Fruit fly (Drosophila melanogaster) whole organism, embryonic: ENCODE data around the gene CG32984.

ENCODE experiments used
- CG10267 ChIP-seq: fragments of 200-800 bp; sonication (Bioruptor generic); optimal IDR thresholded peaks from 2 replicates; lab custom pipeline; 2018; ENCODE audit warnings: missing biosample characterization, mild to moderate bottlenecking, missing genetic modification characterization, moderate library complexity
- CG10274 ChIP-seq: fragments of 200-800 bp; sonication (Bioruptor generic); optimal IDR thresholded peaks from 3 replicates; lab custom pipeline; 2017; ENCODE audit warnings: missing biosample characterization, mild to moderate bottlenecking, missing genetic modification characterization
- CG11085 ChIP-seq: fragments of 200-800 bp; sonication (Bioruptor generic); IDR thresholded peaks from 2 replicates; pipeline ENCODE4 v1.3.6; 2022; ENCODE audit warnings: missing biosample characterization, missing genetic modification characterization
- CG11696 ChIP-seq: fragments of 200-800 bp; sonication (Bioruptor generic); IDR thresholded peaks from 2 replicates; pipeline ENCODE4 v1.3.6; 2022; ENCODE audit warnings: missing biosample characterization, missing genetic modification characterization
- CG11723 ChIP-seq: fragments of 200-800 bp; sonication (Bioruptor generic); optimal IDR thresholded peaks from 2 replicates; lab custom pipeline; 2017; ENCODE audit warnings: missing biosample characterization, mild to moderate bottlenecking, missing genetic modification characterization
- CG14965 ChIP-seq: fragments of 200-800 bp; sonication (Bioruptor generic); optimal IDR thresholded peaks from 2 replicates; lab custom pipeline; 2016; ENCODE audit warnings: missing biosample characterization, missing genetic modification characterization, borderline replicate concordance
- CG16813 ChIP-seq: fragments of 200-800 bp; sonication (Bioruptor generic); IDR thresholded peaks from 3 replicates; pipeline ENCODE4 v1.3.6; 2022; ENCODE audit warnings: missing biosample characterization, missing genetic modification characterization; ENCODE audit not compliant: partially characterized antibody
- CG17328 ChIP-seq: fragments of 200-800 bp; sonication (Bioruptor generic); IDR thresholded peaks from 2 replicates; pipeline ENCODE4 v1.3.6; 2022; ENCODE audit warnings: missing biosample characterization, missing genetic modification characterization
- CG17568 ChIP-seq: fragments of 200-800 bp; sonication (Bioruptor generic); optimal IDR thresholded peaks from 2 replicates; lab custom pipeline; 2018; ENCODE audit warnings: missing biosample characterization, mild to moderate bottlenecking, missing genetic modification characterization, moderate library complexity
- CG18262 ChIP-seq: fragments of 200-800 bp; optimal IDR thresholded peaks from 3 replicates; lab custom pipeline; 2019; ENCODE audit warnings: missing biosample characterization, mild to moderate bottlenecking, missing genetic modification characterization, moderate library complexity
- CG2120 ChIP-seq: fragments of 200-800 bp; sonication (Bioruptor generic); optimal IDR thresholded peaks from 3 replicates; lab custom pipeline; 2016; ENCODE audit warnings: missing biosample characterization, missing genetic modification characterization
- CG2712 ChIP-seq: fragments of 200-800 bp; optimal IDR thresholded peaks from 3 replicates; lab custom pipeline; 2019; ENCODE audit warnings: missing biosample characterization, mild to moderate bottlenecking, missing genetic modification characterization, moderate library complexity
- CG31441 ChIP-seq: fragments of 200-800 bp; sonication (Bioruptor generic); IDR thresholded peaks from 2 replicates; pipeline ENCODE4 v1.3.6; 2022; ENCODE audit warnings: missing biosample characterization, missing genetic modification characterization
- CG34422 ChIP-seq: fragments of 200-800 bp; sonication (Bioruptor generic); IDR thresholded peaks from 3 replicates; pipeline ENCODE4 v1.3.6; 2022; ENCODE audit warnings: missing biosample characterization, missing genetic modification characterization
- CG3847 ChIP-seq: fragments of 200-800 bp; sonication (Bioruptor generic); IDR thresholded peaks from 2 replicates; pipeline ENCODE4 v1.3.6; 2022; ENCODE audit warnings: missing biosample characterization, missing genetic modification characterization
- CG4282 ChIP-seq: fragments of 200-800 bp; sonication (Bioruptor generic); optimal IDR thresholded peaks from 2 replicates; lab custom pipeline; 2016; ENCODE audit warnings: missing biosample characterization, missing genetic modification characterization
- CG4328 ChIP-seq: fragments of 200-800 bp; sonication (Bioruptor generic); optimal IDR thresholded peaks from 3 replicates; lab custom pipeline; 2017; ENCODE audit warnings: missing biosample characterization, missing genetic modification reagents, missing genetic modification characterization
- CG9932 ChIP-seq: fragments of 200-800 bp; sonication (Bioruptor generic); IDR thresholded peaks from 2 replicates; pipeline ENCODE4 v1.3.6; 2022; ENCODE audit warnings: missing biosample characterization, missing genetic modification characterization
- Chrac-16 ChIP-seq: fragments of 200-800 bp; sonication (Bioruptor generic); optimal IDR thresholded peaks from 3 replicates; lab custom pipeline; 2016; ENCODE audit warnings: missing biosample characterization, missing genetic modification characterization
- Ets97D ChIP-seq: fragments of 200-800 bp; sonication (Bioruptor generic); optimal IDR thresholded peaks from 3 replicates; lab custom pipeline; 2016; ENCODE audit warnings: missing biosample characterization, missing genetic modification characterization
- Hmr ChIP-seq: fragments of 200-800 bp; sonication (Bioruptor generic); optimal IDR thresholded peaks from 3 replicates; lab custom pipeline; 2017; ENCODE audit warnings: mild to moderate bottlenecking, missing biosample characterization, missing genetic modification reagents, missing genetic modification characterization
- Hsf ChIP-seq: fragments of 200-800 bp; sonication (Bioruptor generic); optimal IDR thresholded peaks from 3 replicates; lab custom pipeline; 2016; ENCODE audit warnings: missing biosample characterization, missing genetic modification characterization
- MBD-R2 ChIP-seq: fragments of 200-800 bp; sonication (Bioruptor generic); IDR thresholded peaks from 2 replicates; pipeline ENCODE4 v1.3.6; 2022; ENCODE audit warnings: missing biosample characterization, missing genetic modification characterization
- MTF-1 ChIP-seq: fragments of 200-800 bp; sonication (Bioruptor generic); optimal IDR thresholded peaks from 2 replicates; lab custom pipeline; 2018; ENCODE audit warnings: missing biosample characterization, mild to moderate bottlenecking, missing genetic modification characterization, borderline replicate concordance
- Mes4 ChIP-seq: fragments of 200-800 bp; sonication (Bioruptor generic); optimal IDR thresholded peaks from 2 replicates; lab custom pipeline; 2016; ENCODE audit warnings: missing biosample characterization, missing genetic modification characterization
- Mrtf ChIP-seq: fragments of 200-800 bp; sonication (Bioruptor generic); IDR thresholded peaks from 3 replicates; pipeline ENCODE4 v1.3.6; 2022; ENCODE audit warnings: missing biosample characterization, missing genetic modification characterization
- Opbp ChIP-seq: fragments of 200-800 bp; sonication (Bioruptor generic); IDR thresholded peaks from 3 replicates; pipeline ENCODE4 v1.3.6; 2022; ENCODE audit warnings: missing biosample characterization, missing genetic modification characterization; ENCODE audit not compliant: partially characterized antibody
- Scr ChIP-seq: fragments of 200-800 bp; sonication (Bioruptor generic); IDR thresholded peaks from 2 replicates; pipeline ENCODE4 v1.3.6; 2022; ENCODE audit warnings: missing biosample characterization, missing genetic modification characterization; ENCODE audit not compliant: partially characterized antibody
- Six4 ChIP-seq: fragments of 200-800 bp; sonication (Bioruptor generic); optimal IDR thresholded peaks from 2 replicates; lab custom pipeline; 2016; ENCODE audit warnings: missing biosample characterization, missing genetic modification characterization
- al ChIP-seq: fragments of 200-800 bp; sonication (Bioruptor generic); IDR thresholded peaks from 2 replicates; pipeline ENCODE4 v1.3.6; 2022; ENCODE audit warnings: missing biosample characterization, missing genetic modification characterization
- bab2 ChIP-seq: fragments of 200-800 bp; sonication (Bioruptor generic); optimal IDR thresholded peaks from 2 replicates; lab custom pipeline; 2016; ENCODE audit warnings: missing biosample characterization, missing genetic modification characterization
- gro ChIP-seq: fragments of 200-800 bp; sonication (Bioruptor generic); optimal IDR thresholded peaks from 2 replicates; lab custom pipeline; 2016; ENCODE audit warnings: missing biosample characterization, missing genetic modification characterization
- hbn ChIP-seq: fragments of 200-800 bp; sonication (Bioruptor generic); IDR thresholded peaks from 2 replicates; pipeline ENCODE4 v1.3.6; 2022; ENCODE audit warnings: missing biosample characterization, missing genetic modification characterization; ENCODE audit not compliant: partially characterized antibody
- her ChIP-seq: fragments of 200-800 bp; sonication (Bioruptor generic); optimal IDR thresholded peaks from 2 replicates; lab custom pipeline; 2016; ENCODE audit warnings: missing biosample characterization, missing genetic modification characterization
- insv ChIP-seq, 2 experiments: fragments of 200-800 bp; sonication (Bioruptor generic); optimal IDR thresholded peaks; 3 replicates each; lab custom pipeline; 2016 to 2018; ENCODE audit warnings: missing biosample characterization in 2 of 2, missing genetic modification characterization in 2 of 2
- lab ChIP-seq: fragments of 200-800 bp; sonication (Bioruptor generic); optimal IDR thresholded peaks from 3 replicates; lab custom pipeline; 2017; ENCODE audit warnings: missing biosample characterization, missing genetic modification characterization, mild to moderate bottlenecking, moderate library complexity, missing genetic modification reagents
- lmd ChIP-seq: fragments of 200-800 bp; sonication (Bioruptor generic); IDR thresholded peaks from 2 replicates; pipeline ENCODE4 v1.3.6; 2022; ENCODE audit warnings: missing biosample characterization, missing genetic modification characterization
- nmo ChIP-seq: fragments of 200-800 bp; sonication (Bioruptor generic); optimal IDR thresholded peaks from 2 replicates; lab custom pipeline; 2018; ENCODE audit warnings: missing biosample characterization, mild to moderate bottlenecking, missing genetic modification characterization, moderate library complexity
- otp ChIP-seq: fragments of 200-800 bp; sonication (Bioruptor generic); IDR thresholded peaks from 3 replicates; pipeline ENCODE4, ENCODE4 v1.3.6; 2022; ENCODE audit warnings: missing biosample characterization, missing genetic modification characterization
- phol ChIP-seq: fragments of 200-800 bp; sonication (Bioruptor generic); optimal IDR thresholded peaks from 3 replicates; lab custom pipeline; 2018; ENCODE audit warnings: missing biosample characterization, mild to moderate bottlenecking, missing genetic modification characterization, moderate library complexity
- pum ChIP-seq: fragments of 200-800 bp; sonication (Bioruptor generic); optimal IDR thresholded peaks from 2 replicates; lab custom pipeline; 2016; ENCODE audit warnings: missing biosample characterization, missing genetic modification characterization
- sna ChIP-seq: fragments of 200-800 bp; sonication (Bioruptor generic); IDR thresholded peaks from 2 replicates; pipeline ENCODE4 v1.3.6; 2022; ENCODE audit warnings: missing biosample characterization, missing genetic modification characterization; ENCODE audit not compliant: partially characterized antibody
- stc ChIP-seq: fragments of 200-800 bp; sonication (Bioruptor generic); IDR thresholded peaks from 2 replicates; pipeline ENCODE4 v1.3.6; 2022; ENCODE audit warnings: missing biosample characterization, missing genetic modification characterization
- tll ChIP-seq, 2 experiments: fragments of 200-800 bp in 1 of 2; fragments of >200 bp in 1 of 2; sonication (Bioruptor generic) in 1 of 2; optimal IDR thresholded peaks; 2 replicates each; lab custom pipeline; 2017 to 2019; ENCODE audit warnings: missing biosample characterization in 2 of 2, missing genetic modification characterization in 2 of 2, mild to moderate bottlenecking in 1 of 2, moderate library complexity in 1 of 2
- tna ChIP-seq: fragments of 200-800 bp; sonication (Bioruptor generic); IDR thresholded peaks from 2 replicates; pipeline ENCODE4 v1.3.6; 2022; ENCODE audit warnings: missing biosample characterization, missing genetic modification characterization; ENCODE audit not compliant: partially characterized antibody
- zfh1 ChIP-seq: fragments of 200-800 bp; sonication (Bioruptor generic); IDR thresholded peaks from 3 replicates; pipeline ENCODE4 v1.3.6; 2022; ENCODE audit warnings: missing biosample characterization, missing genetic modification characterization
- zfh2 ChIP-seq: fragments of 200-800 bp; sonication (Bioruptor generic); optimal IDR thresholded peaks from 2 replicates; lab custom pipeline; 2016; ENCODE audit warnings: missing biosample characterization, missing genetic modification characterization

CG32984 gene

DNA sequence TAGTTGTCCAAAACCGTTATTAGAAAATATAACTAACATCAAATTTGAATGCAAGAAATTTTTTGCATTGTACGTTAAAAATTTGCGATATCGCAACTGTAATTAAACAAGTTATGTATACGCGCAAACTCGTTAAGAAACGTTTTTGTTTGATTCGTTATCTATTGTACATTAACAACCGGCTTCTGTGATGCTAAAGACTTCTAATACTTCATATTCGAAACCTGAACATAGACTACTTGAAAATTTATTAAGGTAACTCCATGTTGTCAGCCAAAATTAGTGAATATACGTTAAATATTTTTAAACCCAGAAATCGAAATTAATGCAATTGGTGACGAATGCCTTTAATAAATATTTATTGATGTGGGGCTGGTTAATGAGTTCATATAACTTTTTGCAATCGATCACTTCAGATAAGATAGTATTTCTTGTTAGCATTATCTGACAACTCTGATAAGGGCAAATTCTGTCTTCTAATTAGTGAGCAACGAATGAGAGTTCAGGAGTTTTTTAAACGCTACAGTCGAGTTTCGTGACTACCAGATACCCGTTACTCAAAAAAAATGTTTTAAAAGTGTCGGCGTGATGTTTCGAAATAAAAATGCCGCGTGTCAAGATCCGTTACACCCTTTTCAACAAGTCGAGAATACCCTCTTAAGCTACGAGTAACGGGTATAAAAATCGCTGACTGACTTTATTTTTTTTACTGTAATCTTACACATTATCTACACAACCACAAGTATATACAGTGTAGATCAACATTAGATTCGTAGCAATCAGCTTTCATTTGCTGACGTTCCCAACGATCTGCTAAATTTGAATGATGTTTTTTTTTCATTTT is 12.3 kb upstream of the CG32984 start (continued):
- TF ChIP-seq CG14965 (GFP tag; lab: Kevin White, UChicago) (no peak), CG9932 (GFP tag; lab: Robert Waterston, UW) (peak; percentile 65), CG17568 (no peak), CG10274 (GFP tag; lab: Kevin White, UChicago) (no peak), Six4 (no peak), tll (GFP tag; optimal IDR thresholded peaks at IDR 0.05; lab: Kevin White, UChicago) (peak in 1 of 2 experiments; percentile 26), zfh1 (GFP tag; lab: Robert Waterston, UW) (0 out of 3 replicates have a peak, but pooled peaks have one; percentile 22), CG31441 (0 out of 2 replicates have a peak, but pooled peaks have one; percentile 37), Ets97D (GFP tag; lab: Kevin White, UChicago) (no peak), tna (GFP tag; lab: Robert Waterston, UW) (0 out of 2 replicates have a peak, but pooled peaks have one; percentile 10), hbn (GFP tag; lab: Robert Waterston, UW) (no peak), sna (GFP tag; lab: Robert Waterston, UW) (no peak), CG3847 (GFP tag; lab: Robert Waterston, UW) (peak; percentile 37; the same call in 1 of the 2 replicates), CG4328 (GFP tag; lab: Kevin White, UChicago) (peak; percentile 15), MTF-1 (GFP tag; lab: Kevin White, UChicago) (no peak), her (GFP tag; lab: Kevin White, UChicago) (peak; percentile 66), Hmr (GFP tag; lab: Kevin White, UChicago) (peak; percentile 54), insv (GFP tag; optimal IDR thresholded peaks at IDR 0.05; lab: Kevin White, UChicago) (peak; percentile 52 to 93), lab (GFP tag; lab: Kevin White, UChicago) (peak; percentile 88), CG11696 (GFP tag; lab: Robert Waterston, UW) (no peak), phol (tag; lab: Kevin White, UChicago) (peak; percentile 35), MBD-R2 (GFP tag; lab: Robert Waterston, UW) (peak; percentile 32; the same call in 1 of the 2 replicates), gro (peak; percentile 17), CG18262 (tag; lab: Kevin White, UChicago) (peak; percentile 37), CG10267 (tag; lab: Kevin White, UChicago) (no peak), CG11085 (GFP tag; lab: Robert Waterston, UW) (peak; percentile 31; the same call in 1 of the 2 replicates), nmo (GFP tag; lab: Kevin White, UChicago) (peak; percentile 14), CG4282 (peak; percentile 10), zfh2 (GFP tag; lab: Kevin White, UChicago) (peak; percentile 37), Chrac-16 (GFP tag; lab: Kevin White, UChicago) (peak; percentile 55), Scr (peak; percentile 51; the same call in 1 of the 2 replicates), Hsf (GFP tag; lab: Kevin White, UChicago) (peak; percentile 28), CG34422 (GFP tag; lab: Robert Waterston, UW) (0 out of 3 replicates have a peak, but pooled peaks have one; percentile 50), CG11723 (GFP tag; lab: Kevin White, UChicago) (peak; percentile 11), lmd (GFP tag; lab: Robert Waterston, UW) (peak; percentile 60), stc (GFP tag; lab: Robert Waterston, UW) (peak; percentile 56; the same call in 1 of the 2 replicates), CG17328 (GFP tag; lab: Robert Waterston, UW) (peak; percentile 49; the same call in 1 of the 2 replicates), pum (GFP tag; lab: Kevin White, UChicago) (peak; percentile 36), CG2120 (GFP tag; lab: Kevin White, UChicago) (peak; percentile 72), al (GFP tag; lab: Robert Waterston, UW) (peak; percentile 25; the same call in 1 of the 2 replicates), bab2 (GFP tag; lab: Kevin White, UChicago) (peak; percentile 40), CG2712 (tag; lab: Kevin White, UChicago) (peak; percentile 61), Opbp (peak; percentile 76; the same call in 2 of the 3 replicates), CG16813 (GFP tag; lab: Robert Waterston, UW) (peak; percentile 74), otp (GFP tag; lab: Robert Waterston, UW) (peak; percentile 38; the same call in 1 of the 3 replicates), Mrtf (GFP tag; lab: Robert Waterston, UW) (peak; percentile 49; the same call in 1 of the 3 replicates), Mes4 (GFP tag; lab: Kevin White, UChicago) (peak; percentile 30)
